Worm (Caenorhabditis elegans) whole organism, young adult: ENCODE results near the gene F22E5.6.

Experiments
- D2030.7 ChIP-seq: fragments of 200-800 bp; sonication (Bioruptor generic); IDR thresholded peaks from 2 replicates; pipeline ENCODE4 v1.3.6; 2022; ENCODE audit warnings: missing genetic modification reagents, missing genetic modification characterization, missing compliant biosample characterization
- T07F8.4 ChIP-seq: sonication (generic microtip); optimal IDR thresholded peaks from 2 replicates; lab custom pipeline; 2016; ENCODE audit warnings: mild to moderate bottlenecking, missing genetic modification characterization, moderate library complexity, missing compliant biosample characterization
- Y56A3A.18 ChIP-seq: fragments of 200-800 bp; sonication (Bioruptor generic); IDR thresholded peaks from 2 replicates; pipeline ENCODE4 v1.3.6; 2022; ENCODE audit warnings: missing genetic modification reagents, missing genetic modification characterization, missing compliant biosample characterization
- ama-1 ChIP-seq, 3 experiments: fragments of 150-350 bp in 1 of 3; sonication (generic microtip) in 2 of 3; optimal IDR thresholded peaks; 2 replicates each; lab custom pipeline; 2014 to 2018; ENCODE audit warnings: missing biosample characterization in 2 of 3, missing genetic modification characterization in 2 of 3, missing genetic modification reagents in 2 of 3
- attf-5 ChIP-seq: fragments of 200-800 bp; sonication (Bioruptor generic); optimal IDR thresholded peaks from 2 replicates; lab custom pipeline; 2018; ENCODE audit warnings: mild to moderate bottlenecking, missing genetic modification characterization, missing compliant biosample characterization
- dpl-1 ChIP-seq: fragments of 150-350 bp; optimal IDR thresholded peaks from 2 replicates; lab custom pipeline; 2014; ENCODE audit warnings: missing biosample characterization, missing genetic modification reagents, missing genetic modification characterization
- lin-35 ChIP-seq, 3 experiments: fragments of 150-350 bp in 2 of 3; sonication (generic microtip) in 1 of 3; optimal IDR thresholded peaks; 2 replicates each; lab custom pipeline; 2014 to 2018; ENCODE audit warnings: missing biosample characterization in 3 of 3, missing genetic modification characterization in 3 of 3, missing genetic modification reagents in 3 of 3
- pha-4 ChIP-seq: fragments of 150-350 bp; sonication (generic microtip); optimal IDR thresholded peaks from 2 replicates; lab custom pipeline; 2014; ENCODE audit warnings: missing biosample characterization, missing genetic modification reagents, missing genetic modification characterization
- sea-2 ChIP-seq: fragments of 200-800 bp; sonication (Bioruptor generic); IDR thresholded peaks from 2 replicates; pipeline ENCODE4 v1.3.6; 2022; ENCODE audit warnings: missing genetic modification characterization, missing compliant biosample characterization
- snpc-4 ChIP-seq, 5 experiments: fragments of 150-350 bp in 1 of 5; sonication (generic microtip) in 4 of 5; optimal IDR thresholded peaks; 2 replicates each; lab custom pipeline; 2014 to 2018; ENCODE audit warnings: missing genetic modification characterization in 5 of 5, missing biosample characterization in 3 of 5, antibody characterized with exemption in 2 of 5, mild to moderate bottlenecking in 2 of 5, missing compliant biosample characterization in 2 of 5, missing genotype in 2 of 5, moderate library complexity in 2 of 5, missing genetic modification reagents in 1 of 5
- sptf-2 ChIP-seq: fragments of 200-800 bp; sonication (Bioruptor generic); optimal IDR thresholded peaks from 2 replicates; lab custom pipeline; 2018; ENCODE audit warnings: mild to moderate bottlenecking, missing genetic modification characterization, missing compliant biosample characterization
- tlf-1 ChIP-seq: fragments of 200-800 bp; sonication (Bioruptor generic); optimal IDR thresholded peaks from 2 replicates; lab custom pipeline; 2018; ENCODE audit warnings: mild to moderate bottlenecking, missing genetic modification characterization, missing compliant biosample characterization

ce11 chrII:2600931-2601330 lies 48.7 kb upstream of the F22E5.6 start:
- no peak for TF ChIP-seq Y56A3A.18 (GFP tag; lab: Robert Waterston, UW)
- no peak for TF ChIP-seq lin-35 (GFP tag; optimal IDR thresholded peaks at IDR 0.05; lab: Kevin White, UChicago)
- no peak for TF ChIP-seq snpc-4 (GFP tag; optimal IDR thresholded peaks at IDR 0.05; lab: Kevin White, UChicago)
- no peak for TF ChIP-seq snpc-4 (tag; optimal IDR thresholded peaks at IDR 0.05; lab: Kevin White, UChicago)
- no peak for TF ChIP-seq dpl-1 (GFP tag; lab: Kevin White, UChicago)
- TF ChIP-seq attf-5 (GFP tag; lab: Kevin White, UChicago) = no peak
- no peak for TF ChIP-seq tlf-1 (GFP tag; lab: Kevin White, UChicago)
- TF ChIP-seq sptf-2 (GFP tag; lab: Kevin White, UChicago) = no peak
- no peak for TF ChIP-seq ama-1 (optimal IDR thresholded peaks at IDR 0.05; lab: Kevin White, UChicago)
- TF ChIP-seq ama-1 (GFP tag; optimal IDR thresholded peaks at IDR 0.05; lab: Kevin White, UChicago) = no peak
- no peak for TF ChIP-seq sea-2 (GFP tag; lab: Robert Waterston, UW)
- TF ChIP-seq D2030.7 (GFP tag; lab: Robert Waterston, UW) = no peak
- no peak for TF ChIP-seq T07F8.4 (tag; lab: Kevin White, UChicago)
- no peak for TF ChIP-seq pha-4
